Worm (Caenorhabditis elegans): ENCODE data around the gene R10E4.6.

Gene R10E4.6

ce11 chrIII:4284732-4285165 lies 8.5 kb upstream of the R10E4.6 start (continued):
- TF ChIP-seq mcd-1 (GFP tag; IDR thresholded peaks at IDR 0.05) (peak; percentile 61), ceh-27 (GFP tag; optimal IDR thresholded peaks at IDR 0.05) (peak; percentile 51), tbx-9 (tag; optimal IDR thresholded peaks at IDR 0.05; ENCODE audit: borderline replicate concordance) (no peak), aptf-2 (GFP tag; conservative IDR thresholded peaks at IDR 0.05) (no peak), B0035.1 (tag; optimal IDR thresholded peaks at IDR 0.05) (no peak), F57C9.4 (tag; optimal IDR thresholded peaks at IDR 0.05) (no peak), mes-4 (tag; optimal IDR thresholded peaks at IDR 0.05) (no peak), B0336.3 (GFP tag; IDR thresholded peaks at IDR 0.05) (peak; percentile 76), hmg-1.2 (GFP tag; IDR thresholded peaks at IDR 0.05) (peak; percentile 83), pbrm-1 (GFP tag; IDR thresholded peaks at IDR 0.05) (0 out of 2 replicates have a peak, but pooled peaks have one; percentile 52), attf-3 (GFP tag; conservative IDR thresholded peaks at IDR 0.05) (no peak), akir-1 (GFP tag; optimal IDR thresholded peaks at IDR 0.05) (no peak), Y95B8A.8 (GFP tag; IDR thresholded peaks at IDR 0.05) (no peak), ztf-3 (GFP tag; optimal IDR thresholded peaks at IDR 0.05) (no peak), ztf-22 (GFP tag; optimal IDR thresholded peaks at IDR 0.05) (peak; percentile 24), sdz-38 (tag; optimal IDR thresholded peaks at IDR 0.05) (no peak), tlf-1 (GFP tag; optimal IDR thresholded peaks at IDR 0.05) (no peak), egl-44 (GFP tag; IDR thresholded peaks at IDR 0.05) (peak; percentile 63; the same call in 1 of the 2 replicates), rcor-1 (GFP tag; IDR thresholded peaks at IDR 0.05) (0 out of 2 replicates have a peak, but pooled peaks have one; percentile 10), F22D6.2 (tag; optimal IDR thresholded peaks at IDR 0.05) (peak; percentile 14), snpc-3.4 (tag; optimal IDR thresholded peaks at IDR 0.05) (no peak), repo-1 (tag; optimal IDR thresholded peaks at IDR 0.05) (no peak), dpff-1 (tag; optimal IDR thresholded peaks at IDR 0.05) (no peak), snpc-1.1 (tag; optimal IDR thresholded peaks at IDR 0.05; ENCODE audit: insufficient read depth) (no peak), ets-4 (GFP tag; optimal IDR thresholded peaks at IDR 0.05) (peak; percentile 40), ztf-18 (tag; optimal IDR thresholded peaks at IDR 0.05) (peak; percentile 21), nfyb-1 (GFP tag; IDR thresholded peaks at IDR 0.05) (peak; percentile 68; the same call in 1 of the 2 replicates), ceh-91 (GFP tag; IDR thresholded peaks at IDR 0.05) (no peak), hlh-26 (GFP tag; conservative IDR thresholded peaks at IDR 0.05) (no peak), T26A5.8 (tag; optimal IDR thresholded peaks at IDR 0.05) (no peak), nhr-80 (tag; optimal IDR thresholded peaks at IDR 0.05) (peak; percentile 88), hlh-12 (tag; optimal IDR thresholded peaks at IDR 0.05) (no peak), ceh-79 (tag; optimal IDR thresholded peaks at IDR 0.05) (no peak), ceh-58 (GFP tag; IDR thresholded peaks at IDR 0.05) (no peak), lin-35 (GFP tag; optimal IDR thresholded peaks at IDR 0.05) (no peak), Y53G8AR.9 (GFP tag; conservative IDR thresholded peaks at IDR 0.05) (no peak), dpl-1 (GFP tag; optimal IDR thresholded peaks at IDR 0.05) (no peak), madf-6 (GFP tag; IDR thresholded peaks at IDR 0.05) (no peak), K11D2.4 (GFP tag; IDR thresholded peaks at IDR 0.05) (peak; percentile 75), cebp-1 (GFP tag; IDR thresholded peaks at IDR 0.05) (no peak), cebp-1 (tag; optimal IDR thresholded peaks at IDR 0.05) (peak; percentile 77), B0019.2 (GFP tag; conservative IDR thresholded peaks at IDR 0.05) (no peak), Y79H2A.3 (GFP tag; conservative IDR thresholded peaks at IDR 0.05) (no peak), nfya-1 (tag; optimal IDR thresholded peaks at IDR 0.05; ENCODE audit: borderline replicate concordance, insufficient read depth) (no peak), gei-17 (GFP tag; optimal IDR thresholded peaks at IDR 0.05) (peak; percentile 36), Y53F4B.3 (GFP tag; IDR thresholded peaks at IDR 0.05) (no peak), ztf-28 (GFP tag; IDR thresholded peaks at IDR 0.05) (no peak), F52B5.7 (tag; optimal IDR thresholded peaks at IDR 0.05) (no peak), hmg-20 (GFP tag; IDR thresholded peaks at IDR 0.05) (no peak)

All from whole organism, young adult.